Fruit fly (Drosophila melanogaster) whole organism, embryonic: ENCODE results near the gene CG10581.
A peak's percentile ranks its signal among the peaks of the same experiment; 100 is the strongest.

Source experiments
- CG1024 ChIP-seq: fragments of 200-800 bp; sonication (Bioruptor generic); IDR thresholded peaks from 2 replicates; pipeline ENCODE4 v1.3.6; 2022; ENCODE audit warnings: missing biosample characterization, missing genetic modification characterization
- CG11456 ChIP-seq: fragments of 200-800 bp; sonication (Bioruptor generic); IDR thresholded peaks from 3 replicates; pipeline ENCODE4 v1.3.6; 2022; ENCODE audit warnings: missing biosample characterization, missing genetic modification characterization
- CG11504 ChIP-seq: fragments of 200-800 bp; sonication (Bioruptor generic); optimal IDR thresholded peaks from 3 replicates; lab custom pipeline; 2019; ENCODE audit warnings: missing biosample characterization, mild to moderate bottlenecking, missing genetic modification characterization, moderate library complexity
- CG11560 ChIP-seq: fragments of 200-800 bp; sonication (Bioruptor generic); IDR thresholded peaks from 3 replicates; pipeline ENCODE4 v1.3.6; 2022; ENCODE audit warnings: missing biosample characterization, missing genetic modification characterization
- CG12219 ChIP-seq: fragments of 200-800 bp; sonication (Bioruptor generic); optimal IDR thresholded peaks from 3 replicates; lab custom pipeline; 2018; ENCODE audit warnings: missing biosample characterization, mild to moderate bottlenecking, missing genetic modification characterization
- CG12769 ChIP-seq: fragments of 200-800 bp; sonication (Bioruptor generic); optimal IDR thresholded peaks from 2 replicates; lab custom pipeline; 2019; ENCODE audit warnings: missing biosample characterization, mild to moderate bottlenecking, missing genetic modification characterization, moderate library complexity
- CG13123 ChIP-seq: fragments of 200-800 bp; sonication (Bioruptor generic); optimal IDR thresholded peaks from 2 replicates; lab custom pipeline; 2016; ENCODE audit warnings: missing biosample characterization, missing genetic modification characterization
- CG16863 ChIP-seq: fragments of 200-800 bp; sonication (Bioruptor generic); optimal IDR thresholded peaks from 3 replicates; lab custom pipeline; 2016; ENCODE audit warnings: missing biosample characterization, missing genetic modification characterization
- CG18619 ChIP-seq: fragments of 200-800 bp; sonication (Bioruptor generic); optimal IDR thresholded peaks from 3 replicates; lab custom pipeline; 2017; ENCODE audit warnings: missing biosample characterization, mild to moderate bottlenecking, missing genetic modification characterization
- CG2199 ChIP-seq: fragments of 200-800 bp; sonication (Bioruptor generic); IDR thresholded peaks from 3 replicates; pipeline ENCODE4 v1.3.6; 2022; ENCODE audit warnings: missing biosample characterization, missing genetic modification characterization
- CG3163 ChIP-seq: fragments of 200-800 bp; sonication (Bioruptor generic); optimal IDR thresholded peaks from 3 replicates; lab custom pipeline; 2016; ENCODE audit warnings: missing biosample characterization, missing genetic modification characterization
- CG32532 ChIP-seq: fragments of 200-800 bp; sonication (Bioruptor generic); IDR thresholded peaks from 2 replicates; pipeline ENCODE4 v1.3.6; 2022; ENCODE audit warnings: missing biosample characterization, missing genetic modification characterization
- CG32772 ChIP-seq: fragments of 200-800 bp; sonication (Bioruptor generic); IDR thresholded peaks from 2 replicates; pipeline ENCODE4 v1.3.6; 2022; ENCODE audit warnings: missing biosample characterization, missing genetic modification characterization
- CG4617 ChIP-seq: fragments of 200-800 bp; sonication (Bioruptor generic); optimal IDR thresholded peaks from 3 replicates; lab custom pipeline; 2016; ENCODE audit warnings: missing biosample characterization, missing genetic modification characterization, borderline replicate concordance
- CG6791 ChIP-seq: fragments of 200-800 bp; sonication (Bioruptor generic); IDR thresholded peaks from 3 replicates; pipeline ENCODE4 v1.3.6; 2022; ENCODE audit warnings: missing biosample characterization, missing genetic modification characterization; ENCODE audit not compliant: partially characterized antibody
- CG7556 ChIP-seq: fragments of 200-800 bp; sonication (Bioruptor generic); optimal IDR thresholded peaks from 2 replicates; lab custom pipeline; 2017; ENCODE audit warnings: missing biosample characterization, mild to moderate bottlenecking, missing genetic modification characterization
- CG8281 ChIP-seq: fragments of 200-800 bp; sonication (Bioruptor generic); optimal IDR thresholded peaks from 2 replicates; lab custom pipeline; 2018; ENCODE audit warnings: missing biosample characterization, mild to moderate bottlenecking, missing genetic modification characterization, moderate library complexity
- Doc2 ChIP-seq: fragments of 200-800 bp; sonication (Bioruptor generic); IDR thresholded peaks from 2 replicates; pipeline ENCODE4 v1.3.6; 2022; ENCODE audit warnings: missing biosample characterization, missing genetic modification characterization
- E2f1 ChIP-seq: fragments of 200-800 bp; sonication (Bioruptor generic); IDR thresholded peaks from 2 replicates; pipeline ENCODE4 v1.3.6; 2022; ENCODE audit warnings: missing biosample characterization, missing genetic modification characterization
- Fer2 ChIP-seq: fragments of 200-800 bp; sonication (Bioruptor generic); optimal IDR thresholded peaks from 2 replicates; lab custom pipeline; 2018; ENCODE audit warnings: missing biosample characterization, mild to moderate bottlenecking, missing genetic modification characterization, moderate library complexity
- Hand ChIP-seq: fragments of 200-800 bp; sonication (Bioruptor generic); optimal IDR thresholded peaks from 2 replicates; lab custom pipeline; 2017; ENCODE audit warnings: mild to moderate bottlenecking, missing biosample characterization, missing genetic modification reagents, missing genetic modification characterization
- HmgZ ChIP-seq: fragments of 200-800 bp; sonication (Bioruptor generic); optimal IDR thresholded peaks from 2 replicates; lab custom pipeline; 2018; ENCODE audit warnings: missing biosample characterization, mild to moderate bottlenecking, missing genetic modification characterization
- Hmx ChIP-seq: fragments of 200-800 bp; sonication (Bioruptor generic); optimal IDR thresholded peaks from 2 replicates; lab custom pipeline; 2016; ENCODE audit warnings: missing biosample characterization, missing genetic modification characterization
- Hr51 ChIP-seq, 2 experiments: fragments of 200-800 bp; sonication (Bioruptor generic); optimal IDR thresholded peaks; 2 replicates in 1 of 2; 3 replicates in 1 of 2; lab custom pipeline; 2016 to 2018; ENCODE audit warnings: missing biosample characterization in 2 of 2, missing genetic modification characterization in 2 of 2, mild to moderate bottlenecking in 1 of 2, moderate library complexity in 1 of 2
- NK7.1 ChIP-seq: fragments of 200-800 bp; sonication (Bioruptor generic); optimal IDR thresholded peaks from 3 replicates; lab custom pipeline; 2016; ENCODE audit warnings: missing biosample characterization, missing genetic modification characterization
- Ptx1 ChIP-seq: fragments of 200-800 bp; sonication (Bioruptor generic); IDR thresholded peaks from 2 replicates; pipeline ENCODE4 v1.3.6; 2022; ENCODE audit warnings: missing biosample characterization, missing genetic modification characterization
- Sry-δ ChIP-seq: fragments of 200-800 bp; sonication (Bioruptor generic); optimal IDR thresholded peaks from 2 replicates; lab custom pipeline; 2016; ENCODE audit warnings: missing biosample characterization, missing genetic modification characterization
- abd-A ChIP-seq: fragments of 200-800 bp; sonication (Bioruptor generic); optimal IDR thresholded peaks from 3 replicates; lab custom pipeline; 2019; ENCODE audit warnings: missing biosample characterization, mild to moderate bottlenecking, missing genetic modification characterization, moderate library complexity
- ac ChIP-seq: fragments of 200-800 bp; sonication (Bioruptor generic); optimal IDR thresholded peaks from 3 replicates; lab custom pipeline; 2017; ENCODE audit warnings: missing biosample characterization, mild to moderate bottlenecking, missing genetic modification characterization
- bowl ChIP-seq: fragments of 200-800 bp; sonication (Bioruptor generic); IDR thresholded peaks from 2 replicates; pipeline ENCODE4 v1.3.6; 2022; ENCODE audit warnings: missing biosample characterization, missing genetic modification characterization
- cad ChIP-seq: fragments of >200 bp; optimal IDR thresholded peaks from 2 replicates; lab custom pipeline; 2017; ENCODE audit warnings: missing biosample characterization, missing genetic modification characterization
- chif ChIP-seq, 2 experiments: fragments of 200-800 bp; sonication (Bioruptor generic); optimal IDR thresholded peaks; 3 replicates each; lab custom pipeline; 2016; ENCODE audit warnings: missing biosample characterization in 2 of 2, missing genetic modification characterization in 2 of 2
- danr ChIP-seq: fragments of 200-800 bp; sonication (Bioruptor generic); IDR thresholded peaks from 2 replicates; pipeline ENCODE4 v1.3.6; 2022; ENCODE audit warnings: missing biosample characterization, missing genetic modification characterization
- dm ChIP-seq: fragments of 200-800 bp; sonication (Bioruptor generic); optimal IDR thresholded peaks from 3 replicates; lab custom pipeline; 2016; ENCODE audit warnings: missing biosample characterization, missing genetic modification characterization
- ewg ChIP-seq: fragments of 200-800 bp; sonication (Bioruptor generic); optimal IDR thresholded peaks from 3 replicates; lab custom pipeline; 2017; ENCODE audit warnings: mild to moderate bottlenecking, missing biosample characterization, missing genetic modification reagents, missing genetic modification characterization
- gcm2 ChIP-seq: fragments of 200-800 bp; sonication (Bioruptor generic); optimal IDR thresholded peaks from 2 replicates; lab custom pipeline; 2016; ENCODE audit warnings: missing biosample characterization, missing genetic modification characterization
- ken ChIP-seq: fragments of 200-800 bp; sonication (Bioruptor generic); IDR thresholded peaks from 3 replicates; pipeline ENCODE4 v1.3.6; 2022; ENCODE audit warnings: missing biosample characterization, missing genetic modification characterization
- odd ChIP-seq: fragments of 200-800 bp; sonication (Bioruptor generic); optimal IDR thresholded peaks from 2 replicates; lab custom pipeline; 2017; ENCODE audit warnings: missing biosample characterization, mild to moderate bottlenecking, missing genetic modification characterization
- p53 ChIP-seq: fragments of 200-800 bp; sonication (Bioruptor generic); optimal IDR thresholded peaks from 2 replicates; lab custom pipeline; 2016; ENCODE audit warnings: missing biosample characterization, missing genetic modification characterization
- peb ChIP-seq: fragments of 200-800 bp; sonication (Bioruptor generic); IDR thresholded peaks from 2 replicates; pipeline ENCODE4 v1.3.6; 2022; ENCODE audit warnings: missing biosample characterization, missing genetic modification characterization
- prd ChIP-seq, 3 experiments: fragments of >200 bp in 2 of 3; fragments of 200-800 bp in 1 of 3; sonication (Bioruptor generic) in 1 of 3; optimal IDR thresholded peaks in 2 of 3; IDR thresholded peaks in 1 of 3; 2 replicates in 2 of 3; 3 replicates in 1 of 3; pipeline versions ENCODE4 v1.3.6 to Lab custom; 2017 to 2022; ENCODE audit warnings: missing biosample characterization in 1 of 3, missing genetic modification characterization in 1 of 3
- pros ChIP-seq: fragments of 200-800 bp; sonication (Bioruptor generic); optimal IDR thresholded peaks from 3 replicates; lab custom pipeline; 2019; ENCODE audit warnings: missing biosample characterization, mild to moderate bottlenecking, missing genetic modification characterization, moderate library complexity
- run ChIP-seq: fragments of 200-800 bp; sonication (Bioruptor generic); optimal IDR thresholded peaks from 3 replicates; lab custom pipeline; 2018; ENCODE audit warnings: missing biosample characterization, mild to moderate bottlenecking, missing genetic modification characterization
- sima ChIP-seq: fragments of 200-800 bp; sonication (Bioruptor generic); optimal IDR thresholded peaks from 2 replicates; lab custom pipeline; 2016; ENCODE audit warnings: missing biosample characterization, missing genetic modification characterization
- tio ChIP-seq: fragments of 200-800 bp; sonication (Bioruptor generic); optimal IDR thresholded peaks from 2 replicates; lab custom pipeline; 2017; ENCODE audit warnings: missing biosample characterization, missing genetic modification characterization, inconsistent platforms
- trem ChIP-seq: fragments of 200-800 bp; optimal IDR thresholded peaks from 3 replicates; lab custom pipeline; 2019; ENCODE audit warnings: missing biosample characterization, mild to moderate bottlenecking, missing genetic modification characterization, moderate library complexity
- tx ChIP-seq: fragments of 200-800 bp; sonication (Bioruptor generic); optimal IDR thresholded peaks from 2 replicates; lab custom pipeline; 2016; ENCODE audit warnings: missing biosample characterization, missing genetic modification characterization
- wor ChIP-seq: fragments of 200-800 bp; sonication (Bioruptor generic); IDR thresholded peaks from 2 replicates; pipeline ENCODE4 v1.3.6; 2022; ENCODE audit warnings: missing biosample characterization, missing genetic modification characterization
- zf30C ChIP-seq: fragments of 200-800 bp; sonication (Bioruptor generic); optimal IDR thresholded peaks from 3 replicates; lab custom pipeline; 2018; ENCODE audit warnings: missing biosample characterization, mild to moderate bottlenecking, missing genetic modification characterization

The CG10581 gene

dm6 chr3L:21027657-21028255 is 6.2 kb downstream of the CG10581 start, which contains the start of gene Pdss2 (continued):
- TF ChIP-seq gcm2 (GFP tag; lab: Kevin White, UChicago) (no peak), ewg (peak; percentile 30), CG7556 (GFP tag; lab: Kevin White, UChicago) (peak; percentile 60), CG32772 (GFP tag; lab: Robert Waterston, UW) (peak; percentile 73), CG6791 (GFP tag; lab: Robert Waterston, UW) (peak; percentile 78), CG1024 (peak; percentile 39; the same call in 1 of the 2 replicates), CG18619 (GFP tag; lab: Kevin White, UChicago) (peak; percentile 65), NK7.1 (GFP tag; lab: Kevin White, UChicago) (no peak), wor (GFP tag; lab: Robert Waterston, UW) (peak; percentile 36; the same call in 1 of the 2 replicates), sima (no peak), zf30C (no peak), Hmx (GFP tag; lab: Kevin White, UChicago) (peak; percentile 29), tio (peak; percentile 71), CG2199 (GFP tag; lab: Robert Waterston, UW) (no peak), Hand (GFP tag; lab: Kevin White, UChicago) (peak; percentile 23), E2f1 (GFP tag; lab: Robert Waterston, UW) (peak; percentile 75), trem (peak; percentile 75), CG11504 (peak; percentile 67), HmgZ (tag; lab: Kevin White, UChicago) (peak; percentile 73), Fer2 (tag; lab: Kevin White, UChicago) (peak; percentile 69), run (tag; lab: Kevin White, UChicago) (peak; percentile 52), CG32532 (GFP tag; lab: Robert Waterston, UW) (peak; percentile 82), peb (peak; percentile 29; the same call in 1 of the 2 replicates), CG12219 (GFP tag; lab: Kevin White, UChicago) (peak; percentile 2), CG12769 (tag; lab: Kevin White, UChicago) (peak; percentile 86), p53 (GFP tag; lab: Kevin White, UChicago) (peak; percentile 24), cad (no peak), Hr51 (GFP tag; optimal IDR thresholded peaks at IDR 0.05; lab: Kevin White, UChicago) (peak; percentile 65 to 68), tx (GFP tag; lab: Kevin White, UChicago) (no peak), ac (GFP tag; lab: Kevin White, UChicago) (no peak), Sry-δ (peak; percentile 94), pros (GFP tag; lab: Kevin White, UChicago) (peak; percentile 81), CG8281 (tag; lab: Kevin White, UChicago) (peak; percentile 26), prd (optimal IDR thresholded peaks at IDR 0.05; lab: Kevin White, UChicago) (no peak), prd (GFP tag; IDR thresholded peaks at IDR 0.05; lab: Robert Waterston, UW) (peak; percentile 87), CG11456 (GFP tag; lab: Robert Waterston, UW) (peak; percentile 90), ken (GFP tag; lab: Robert Waterston, UW) (peak; percentile 86), Doc2 (GFP tag; lab: Robert Waterston, UW) (no peak), dm (GFP tag; lab: Kevin White, UChicago) (peak; percentile 81), CG16863 (GFP tag; lab: Kevin White, UChicago) (peak; percentile 62), CG11560 (peak; percentile 51; the same call in 1 of the 3 replicates), danr (GFP tag; lab: Robert Waterston, UW) (peak; percentile 34; the same call in 1 of the 2 replicates), Ptx1 (peak; percentile 77), abd-A (tag; lab: Kevin White, UChicago) (peak; percentile 89), CG13123 (GFP tag; lab: Kevin White, UChicago) (peak; percentile 37), bowl (GFP tag; lab: Robert Waterston, UW) (0 out of 2 replicates have a peak, but pooled peaks have one; percentile 14), CG4617 (GFP tag; lab: Kevin White, UChicago) (peak; percentile 3), odd (GFP tag; lab: Kevin White, UChicago) (peak; percentile 59), CG3163 (GFP tag; lab: Kevin White, UChicago) (peak; percentile 50), chif (GFP tag; optimal IDR thresholded peaks at IDR 0.05; lab: Kevin White, UChicago) (peak in 1 of 2 experiments; percentile 65)
